Worm (Caenorhabditis elegans) whole organism, L3 larva: ENCODE data around the gene C05D12.1.

Source experiments
- egl-27 ChIP-seq: sonication (generic microtip); optimal IDR thresholded peaks from 4 replicates; lab custom pipeline; 2017; ENCODE audit warnings: missing biosample characterization, missing genetic modification reagents, missing genetic modification characterization
- elt-1 ChIP-seq: fragments of 150-350 bp; optimal IDR thresholded peaks from 2 replicates; lab custom pipeline; 2014; ENCODE audit warnings: missing biosample characterization, missing genetic modification characterization
- nhr-11 ChIP-seq: fragments of 150-350 bp; optimal IDR thresholded peaks from 2 replicates; lab custom pipeline; 2014; ENCODE audit warnings: missing biosample characterization, missing genetic modification characterization
- nhr-12 ChIP-seq: fragments of 150-350 bp; optimal IDR thresholded peaks from 2 replicates; lab custom pipeline; 2014; ENCODE audit warnings: missing biosample characterization, missing genetic modification characterization
- nhr-237 ChIP-seq: fragments of 150-350 bp; optimal IDR thresholded peaks from 2 replicates; lab custom pipeline; 2014; ENCODE audit warnings: missing biosample characterization, missing genetic modification characterization
- unc-39 ChIP-seq: sonication (generic microtip); optimal IDR thresholded peaks from 4 replicates; lab custom pipeline; 2017; ENCODE audit warnings: missing biosample characterization, missing genetic modification characterization
- ztf-4 ChIP-seq: fragments of 150-350 bp; optimal IDR thresholded peaks from 2 replicates; lab custom pipeline; 2014; ENCODE audit warnings: missing biosample characterization, missing genetic modification characterization

ce11 chrII:11424032-11424431, 8.5 kb upstream of the C05D12.1 start:
- TF ChIP-seq nhr-12, result no peak
- TF ChIP-seq ztf-4 (tag; lab: Kevin White, UChicago), result no peak
- no peak for TF ChIP-seq nhr-237 (tag; lab: Kevin White, UChicago)
- no peak for TF ChIP-seq unc-39 (tag; lab: Kevin White, UChicago)
- no peak for TF ChIP-seq nhr-11 (tag; lab: Kevin White, UChicago)
- no peak for TF ChIP-seq egl-27 (tag; lab: Kevin White, UChicago)
- no peak for TF ChIP-seq elt-1 (tag; lab: Kevin White, UChicago)
